Worm (Caenorhabditis elegans) whole organism, L1 larva: ENCODE data around the gene C32D5.7.

Experiments used
- F16B12.6 ChIP-seq: fragments of 150-350 bp; optimal IDR thresholded peaks from 2 replicates; lab custom pipeline; 2014; ENCODE audit warnings: missing biosample characterization, missing genetic modification characterization
- ama-1 ChIP-seq: fragments of 150-350 bp; optimal IDR thresholded peaks from 2 replicates; lab custom pipeline; 2014
- elt-3 ChIP-seq, 6 experiments: fragments of 150-350 bp in 1 of 6; sonication (generic microtip); optimal IDR thresholded peaks; 2 replicates each; lab custom pipeline; 2017 to 2018; ENCODE audit warnings: missing biosample characterization in 6 of 6, missing genetic modification characterization in 6 of 6, inconsistent platforms in 1 of 6
- fkh-10 ChIP-seq: sonication (generic microtip); optimal IDR thresholded peaks from 2 replicates; lab custom pipeline; 2017; ENCODE audit warnings: missing biosample characterization, missing genetic modification reagents, missing genetic modification characterization
- fkh-4 ChIP-seq: sonication (generic microtip); optimal IDR thresholded peaks from 2 replicates; lab custom pipeline; 2016; ENCODE audit warnings: missing compliant biosample characterization, missing genetic modification characterization, borderline replicate concordance
- mep-1 ChIP-seq: fragments of 150-350 bp; optimal IDR thresholded peaks from 2 replicates; lab custom pipeline; 2014; ENCODE audit warnings: missing biosample characterization, missing genetic modification characterization
- nhr-77 ChIP-seq: fragments of 150-350 bp; optimal IDR thresholded peaks from 2 replicates; lab custom pipeline; 2014; ENCODE audit warnings: missing biosample characterization, missing genetic modification characterization
- pqm-1 ChIP-seq: sonication (generic microtip); optimal IDR thresholded peaks from 3 replicates; lab custom pipeline; 2017; ENCODE audit warnings: missing biosample characterization, missing genetic modification characterization
- unc-86 ChIP-seq: sonication (generic microtip); optimal IDR thresholded peaks from 2 replicates; lab custom pipeline; 2016; ENCODE audit warnings: missing genetic modification characterization, missing compliant biosample characterization
- ztf-11 ChIP-seq, 2 experiments: sonication (generic microtip); optimal IDR thresholded peaks; 2 replicates each; lab custom pipeline; 2016 to 2017; ENCODE audit warnings: missing genetic modification characterization in 2 of 2, missing biosample characterization in 1 of 2, missing compliant biosample characterization in 1 of 2

DNA sequence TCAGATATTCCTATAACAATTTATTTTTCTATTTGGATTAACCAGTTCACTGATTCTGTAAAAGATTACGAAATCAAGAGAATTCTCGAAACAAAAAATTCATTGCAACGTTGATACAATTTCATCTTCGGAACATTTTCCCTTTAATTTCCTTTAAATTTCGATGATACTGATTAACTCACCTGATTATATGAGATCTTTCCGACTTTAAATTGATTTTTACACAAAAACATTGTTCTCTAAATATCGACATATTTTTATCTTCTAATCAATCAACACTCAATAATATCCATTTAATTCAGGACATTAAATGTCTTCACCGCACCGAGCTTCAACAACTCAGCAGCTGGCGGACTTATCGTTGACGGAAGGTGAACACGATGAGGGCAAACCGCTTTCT lies 31.2 kb upstream of the C32D5.7 start, which contains the start of gene lin-23:
- no peak for TF ChIP-seq F16B12.6 (tag; lab: Kevin White, UChicago)
- no peak for TF ChIP-seq unc-86
- TF ChIP-seq ztf-11 (tag; optimal IDR thresholded peaks at IDR 0.05; lab: Kevin White, UChicago) = no peak
- no peak for TF ChIP-seq elt-3 (tag; optimal IDR thresholded peaks at IDR 0.05; lab: Kevin White, UChicago)
- no peak for TF ChIP-seq pqm-1 (tag; lab: Kevin White, UChicago)
- no peak for TF ChIP-seq nhr-77 (tag; lab: Kevin White, UChicago)
- TF ChIP-seq mep-1 (tag; lab: Kevin White, UChicago) = no peak
- TF ChIP-seq fkh-10 (GFP tag; lab: Kevin White, UChicago) = no peak
- TF ChIP-seq ama-1 (lab: Kevin White, UChicago) = no peak
- TF ChIP-seq fkh-4 (tag; lab: Kevin White, UChicago) = no peak
